Worm (Caenorhabditis elegans): Measurements from ENCODE around the gene apc-11.

Gene apc-11

ce11 chrIII:4551963-4552362 is 42.3 kb downstream of the apc-11 start:
- TF ChIP-seq pes-1 (GFP tag; IDR thresholded peaks at IDR 0.05) (no peak), hmbx-1 (tag; optimal IDR thresholded peaks at IDR 0.05) (no peak), flt-1 (GFP tag; IDR thresholded peaks at IDR 0.05) (no peak), hnd-1 (tag; optimal IDR thresholded peaks at IDR 0.05) (no peak), ceh-13 (GFP tag; optimal IDR thresholded peaks at IDR 0.05) (no peak), tra-4 (tag; optimal IDR thresholded peaks at IDR 0.05) (no peak), F13C5.2 (tag; optimal IDR thresholded peaks at IDR 0.05) (no peak), tbx-11 (GFP tag; IDR thresholded peaks at IDR 0.05) (no peak), ceh-36 (tag; optimal IDR thresholded peaks at IDR 0.05) (no peak), sea-1 (GFP tag; conservative IDR thresholded peaks at IDR 0.05) (no peak), hmg-4 (GFP tag; optimal IDR thresholded peaks at IDR 0.05) (no peak), B0310.2 (tag; optimal IDR thresholded peaks at IDR 0.05) (no peak), tbx-37 (GFP tag; conservative IDR thresholded peaks at IDR 0.05) (no peak), ama-1 (optimal IDR thresholded peaks at IDR 0.05) (no peak), scrt-1 (GFP tag; IDR thresholded peaks at IDR 0.05) (no peak)

ce11 chrIII:4548739-4549138 is 45.5 kb downstream of the apc-11 start, which contains the start of gene M88.4:
Gene M88.4, plus strand, starts transcription at chrIII:4549039.
- TF ChIP-seq ceh-36 (tag; optimal IDR thresholded peaks at IDR 0.05) (no peak), ets-7 (tag; optimal IDR thresholded peaks at IDR 0.05) (no peak), tbx-11 (GFP tag; IDR thresholded peaks at IDR 0.05) (no peak), hnd-1 (tag; optimal IDR thresholded peaks at IDR 0.05) (no peak), hmg-4 (GFP tag; optimal IDR thresholded peaks at IDR 0.05) (no peak), ama-1 (optimal IDR thresholded peaks at IDR 0.05) (no peak), tra-4 (tag; optimal IDR thresholded peaks at IDR 0.05) (no peak), scrt-1 (GFP tag; IDR thresholded peaks at IDR 0.05) (no peak)

ce11 chrIII:4544959-4545358 is 49.3 kb downstream of the apc-11 start, which contains the start of gene M88.3:
Gene M88.3, minus strand, starts transcription at chrIII:4545059.
- no peak for TF ChIP-seq tbx-37 (GFP tag; conservative IDR thresholded peaks at IDR 0.05)
- TF ChIP-seq ceh-13 (GFP tag; optimal IDR thresholded peaks at IDR 0.05): no peak
- TF ChIP-seq sea-1 (GFP tag; conservative IDR thresholded peaks at IDR 0.05): no peak

Measured in whole organism, early embryonic.